Fruit fly (Drosophila melanogaster) whole organism, embryonic: ENCODE results near the gene trk.
A peak's percentile ranks its signal among the peaks of the same experiment; 100 is the strongest.

ENCODE experiments used
- BEAF-32 ChIP-seq: fragments of 200-800 bp; sonication (Bioruptor generic); optimal IDR thresholded peaks from 3 replicates; lab custom pipeline; 2017; ENCODE audit warnings: missing biosample characterization, missing genetic modification characterization, mild to moderate bottlenecking, moderate library complexity, missing genetic modification reagents
- Bteb2 ChIP-seq: fragments of 200-800 bp; sonication (Bioruptor generic); optimal IDR thresholded peaks from 2 replicates; lab custom pipeline; 2016; ENCODE audit warnings: missing biosample characterization, missing genetic modification characterization
- CG10267 ChIP-seq: fragments of 200-800 bp; sonication (Bioruptor generic); optimal IDR thresholded peaks from 2 replicates; lab custom pipeline; 2018; ENCODE audit warnings: missing biosample characterization, mild to moderate bottlenecking, missing genetic modification characterization, moderate library complexity
- CG10565 ChIP-seq: fragments of 200-800 bp; sonication (Bioruptor generic); optimal IDR thresholded peaks from 3 replicates; lab custom pipeline; 2016; ENCODE audit warnings: missing biosample characterization, mild to moderate bottlenecking, missing genetic modification characterization
- CG11085 ChIP-seq: fragments of 200-800 bp; sonication (Bioruptor generic); IDR thresholded peaks from 2 replicates; pipeline ENCODE4 v1.3.6; 2022; ENCODE audit warnings: missing biosample characterization, missing genetic modification characterization
- CG1233 ChIP-seq: fragments of 200-800 bp; sonication (Bioruptor generic); optimal IDR thresholded peaks from 4 replicates; lab custom pipeline; 2018; ENCODE audit warnings: missing biosample characterization, mild to moderate bottlenecking, missing genetic modification characterization
- CG14860 ChIP-seq: fragments of 200-800 bp; sonication (Bioruptor generic); IDR thresholded peaks from 3 replicates; pipeline ENCODE4 v1.3.6; 2022; ENCODE audit warnings: missing biosample characterization, missing genetic modification characterization; ENCODE audit not compliant: partially characterized antibody
- CG15073 ChIP-seq: fragments of 200-800 bp; sonication (Bioruptor generic); optimal IDR thresholded peaks from 2 replicates; lab custom pipeline; 2016; ENCODE audit warnings: missing biosample characterization, missing genetic modification characterization
- CG1603 ChIP-seq: fragments of 200-800 bp; sonication (Bioruptor generic); optimal IDR thresholded peaks from 2 replicates; lab custom pipeline; 2019; ENCODE audit warnings: missing biosample characterization, mild to moderate bottlenecking, missing genetic modification characterization, moderate library complexity
- CG17328 ChIP-seq: fragments of 200-800 bp; sonication (Bioruptor generic); IDR thresholded peaks from 2 replicates; pipeline ENCODE4 v1.3.6; 2022; ENCODE audit warnings: missing biosample characterization, missing genetic modification characterization
- CG17361 ChIP-seq: fragments of 200-800 bp; sonication (Bioruptor generic); IDR thresholded peaks from 3 replicates; pipeline ENCODE4 v1.3.6; 2022; ENCODE audit warnings: missing biosample characterization, missing genetic modification characterization
- CG2889 ChIP-seq: fragments of 200-800 bp; sonication (Bioruptor generic); IDR thresholded peaks from 3 replicates; pipeline ENCODE4 v1.3.6; 2022; ENCODE audit warnings: missing biosample characterization, missing genetic modification characterization
- CG30403 ChIP-seq: fragments of 200-800 bp; sonication (Bioruptor generic); optimal IDR thresholded peaks from 3 replicates; lab custom pipeline; 2016; ENCODE audit warnings: missing biosample characterization, missing genetic modification characterization
- CG3065 ChIP-seq: fragments of 200-800 bp; sonication (Bioruptor generic); optimal IDR thresholded peaks from 2 replicates; lab custom pipeline; 2016; ENCODE audit warnings: missing biosample characterization, missing genetic modification characterization
- CG4282 ChIP-seq: fragments of 200-800 bp; sonication (Bioruptor generic); optimal IDR thresholded peaks from 2 replicates; lab custom pipeline; 2016; ENCODE audit warnings: missing biosample characterization, missing genetic modification characterization
- CG4424 ChIP-seq: fragments of 200-800 bp; sonication (Bioruptor generic); optimal IDR thresholded peaks from 3 replicates; lab custom pipeline; 2016; ENCODE audit warnings: missing biosample characterization, missing genetic modification characterization
- CG4617 ChIP-seq: fragments of 200-800 bp; sonication (Bioruptor generic); optimal IDR thresholded peaks from 3 replicates; lab custom pipeline; 2016; ENCODE audit warnings: missing biosample characterization, missing genetic modification characterization, borderline replicate concordance
- CG5953 ChIP-seq: fragments of 200-800 bp; sonication (Bioruptor generic); IDR thresholded peaks from 2 replicates; pipeline ENCODE4 v1.3.6; 2022; ENCODE audit warnings: missing biosample characterization, missing genetic modification characterization
- CG6272 ChIP-seq: fragments of 200-800 bp; sonication (Bioruptor generic); IDR thresholded peaks from 2 replicates; pipeline ENCODE4 v1.3.6; 2022; ENCODE audit warnings: missing biosample characterization, missing genetic modification characterization
- CG6791 ChIP-seq: fragments of 200-800 bp; sonication (Bioruptor generic); IDR thresholded peaks from 3 replicates; pipeline ENCODE4 v1.3.6; 2022; ENCODE audit warnings: missing biosample characterization, missing genetic modification characterization; ENCODE audit not compliant: partially characterized antibody
- CG8359 ChIP-seq: fragments of 200-800 bp; sonication (Bioruptor generic); optimal IDR thresholded peaks from 2 replicates; lab custom pipeline; 2017; ENCODE audit warnings: missing biosample characterization, mild to moderate bottlenecking, missing genetic modification characterization, borderline replicate concordance
- CG8765 ChIP-seq: fragments of 200-800 bp; sonication (Bioruptor generic); IDR thresholded peaks from 2 replicates; pipeline ENCODE4 v1.3.6; 2022; ENCODE audit warnings: missing biosample characterization, missing genetic modification characterization
- CoRest ChIP-seq: fragments of 200-800 bp; sonication (Bioruptor generic); optimal IDR thresholded peaks from 3 replicates; lab custom pipeline; 2018; ENCODE audit warnings: missing biosample characterization, mild to moderate bottlenecking, missing genetic modification characterization, moderate library complexity
- D ChIP-seq, 2 experiments: fragments of 200-800 bp in 1 of 2; fragments of >200 bp in 1 of 2; sonication (Bioruptor generic) in 1 of 2; optimal IDR thresholded peaks; 2 replicates in 1 of 2; 3 replicates in 1 of 2; lab custom pipeline; 2017; ENCODE audit warnings: mild to moderate bottlenecking in 1 of 2, missing biosample characterization in 1 of 2, missing genetic modification characterization in 1 of 2, missing genetic modification reagents in 1 of 2
- D19B ChIP-seq: fragments of 200-800 bp; sonication (Bioruptor generic); optimal IDR thresholded peaks from 2 replicates; lab custom pipeline; 2017; ENCODE audit warnings: missing biosample characterization, mild to moderate bottlenecking, missing genetic modification characterization
- Dip2 ChIP-seq: fragments of 200-800 bp; sonication (Bioruptor generic); IDR thresholded peaks from 2 replicates; pipeline ENCODE4 v1.3.6; 2022; ENCODE audit warnings: missing biosample characterization, missing genetic modification characterization
- Drgx ChIP-seq: fragments of 200-800 bp; sonication (Bioruptor generic); IDR thresholded peaks from 2 replicates; pipeline ENCODE4 v1.3.6; 2022; ENCODE audit warnings: missing biosample characterization, missing genetic modification characterization
- Fer3 ChIP-seq: fragments of 200-800 bp; sonication (Bioruptor generic); optimal IDR thresholded peaks from 2 replicates; lab custom pipeline; 2018; ENCODE audit warnings: missing biosample characterization, mild to moderate bottlenecking, missing genetic modification characterization, moderate library complexity
- Kr ChIP-seq: fragments of 200-800 bp; sonication (Bioruptor generic); optimal IDR thresholded peaks from 2 replicates; lab custom pipeline; 2017; ENCODE audit warnings: missing biosample characterization, mild to moderate bottlenecking, missing genetic modification characterization
- NfI ChIP-seq: fragments of 200-800 bp; sonication (Bioruptor generic); optimal IDR thresholded peaks from 3 replicates; lab custom pipeline; 2018; ENCODE audit warnings: missing biosample characterization, mild to moderate bottlenecking, missing genetic modification characterization, moderate library complexity
- Side ChIP-seq: fragments of 200-800 bp; sonication (Bioruptor generic); optimal IDR thresholded peaks from 2 replicates; lab custom pipeline; 2016; ENCODE audit warnings: missing biosample characterization, missing genetic modification characterization
- Six4 ChIP-seq: fragments of 200-800 bp; sonication (Bioruptor generic); optimal IDR thresholded peaks from 2 replicates; lab custom pipeline; 2016; ENCODE audit warnings: missing biosample characterization, missing genetic modification characterization
- Sry-β ChIP-seq: fragments of 200-800 bp; sonication (Bioruptor generic); optimal IDR thresholded peaks from 2 replicates; lab custom pipeline; 2018; ENCODE audit warnings: missing biosample characterization, mild to moderate bottlenecking, missing genetic modification characterization, moderate library complexity
- Xrp1 ChIP-seq: fragments of 200-800 bp; sonication (Bioruptor generic); IDR thresholded peaks from 2 replicates; pipeline ENCODE4 v1.3.6; 2022; ENCODE audit warnings: missing biosample characterization, missing genetic modification characterization
- al ChIP-seq: fragments of 200-800 bp; sonication (Bioruptor generic); IDR thresholded peaks from 2 replicates; pipeline ENCODE4 v1.3.6; 2022; ENCODE audit warnings: missing biosample characterization, missing genetic modification characterization
- ci ChIP-seq: fragments of 200-800 bp; sonication (Bioruptor generic); IDR thresholded peaks from 3 replicates; pipeline ENCODE4 v1.3.6; 2022; ENCODE audit warnings: missing biosample characterization, missing genetic modification characterization
- croc ChIP-seq: fragments of 200-800 bp; sonication (Bioruptor generic); conservative IDR thresholded peaks from 3 replicates; pipeline ENCODE4 v1.3.6; 2022; ENCODE audit warnings: missing biosample characterization, missing genetic modification characterization
- crol ChIP-seq: fragments of 200-800 bp; sonication (Bioruptor generic); IDR thresholded peaks from 2 replicates; pipeline ENCODE4 v1.3.6; 2022; ENCODE audit warnings: missing biosample characterization, missing genetic modification characterization
- dan ChIP-seq: fragments of 200-800 bp; sonication (Bioruptor generic); IDR thresholded peaks from 2 replicates; pipeline ENCODE4 v1.3.6; 2022; ENCODE audit warnings: missing biosample characterization, missing genetic modification characterization
- gcm ChIP-seq: fragments of 200-800 bp; sonication (Bioruptor generic); optimal IDR thresholded peaks from 2 replicates; lab custom pipeline; 2019; ENCODE audit warnings: missing biosample characterization, mild to moderate bottlenecking, missing genetic modification characterization, moderate library complexity
- hkb ChIP-seq, 2 experiments: fragments of 200-800 bp in 1 of 2; fragments of >200 bp in 1 of 2; sonication (Bioruptor generic) in 1 of 2; IDR thresholded peaks in 1 of 2; optimal IDR thresholded peaks in 1 of 2; 2 replicates each; pipeline versions ENCODE4 v1.3.6 to Lab custom; 2017 to 2022; ENCODE audit warnings: missing biosample characterization in 1 of 2, missing genetic modification characterization in 1 of 2
- insv ChIP-seq, 2 experiments: fragments of 200-800 bp; sonication (Bioruptor generic); optimal IDR thresholded peaks; 3 replicates each; lab custom pipeline; 2016 to 2018; ENCODE audit warnings: missing biosample characterization in 2 of 2, missing genetic modification characterization in 2 of 2
- pnt ChIP-seq: fragments of 200-800 bp; sonication (Bioruptor generic); optimal IDR thresholded peaks from 3 replicates; lab custom pipeline; 2016; ENCODE audit warnings: missing biosample characterization, missing genetic modification characterization
- psq ChIP-seq: fragments of 200-800 bp; sonication (Bioruptor generic); optimal IDR thresholded peaks from 2 replicates; lab custom pipeline; 2017; ENCODE audit warnings: missing biosample characterization, missing genetic modification characterization
- sisA ChIP-seq: fragments of 200-800 bp; sonication (Bioruptor generic); IDR thresholded peaks from 2 replicates; pipeline ENCODE4 v1.3.6; 2022; ENCODE audit warnings: missing biosample characterization, missing genetic modification characterization
- tgo ChIP-seq: fragments of 200-800 bp; sonication (Bioruptor generic); IDR thresholded peaks from 3 replicates; pipeline ENCODE4 v1.3.6; 2022; ENCODE audit warnings: missing biosample characterization, missing genetic modification characterization
- unpg ChIP-seq: fragments of 200-800 bp; sonication (Bioruptor generic); optimal IDR thresholded peaks from 3 replicates; lab custom pipeline; 2018; ENCODE audit warnings: missing biosample characterization, mild to moderate bottlenecking, missing genetic modification characterization, moderate library complexity
- yki ChIP-seq: fragments of >200 bp; optimal IDR thresholded peaks from 3 replicates; lab custom pipeline; 2018
- zf30C ChIP-seq: fragments of 200-800 bp; sonication (Bioruptor generic); optimal IDR thresholded peaks from 3 replicates; lab custom pipeline; 2018; ENCODE audit warnings: missing biosample characterization, mild to moderate bottlenecking, missing genetic modification characterization

The trk gene

DNA sequence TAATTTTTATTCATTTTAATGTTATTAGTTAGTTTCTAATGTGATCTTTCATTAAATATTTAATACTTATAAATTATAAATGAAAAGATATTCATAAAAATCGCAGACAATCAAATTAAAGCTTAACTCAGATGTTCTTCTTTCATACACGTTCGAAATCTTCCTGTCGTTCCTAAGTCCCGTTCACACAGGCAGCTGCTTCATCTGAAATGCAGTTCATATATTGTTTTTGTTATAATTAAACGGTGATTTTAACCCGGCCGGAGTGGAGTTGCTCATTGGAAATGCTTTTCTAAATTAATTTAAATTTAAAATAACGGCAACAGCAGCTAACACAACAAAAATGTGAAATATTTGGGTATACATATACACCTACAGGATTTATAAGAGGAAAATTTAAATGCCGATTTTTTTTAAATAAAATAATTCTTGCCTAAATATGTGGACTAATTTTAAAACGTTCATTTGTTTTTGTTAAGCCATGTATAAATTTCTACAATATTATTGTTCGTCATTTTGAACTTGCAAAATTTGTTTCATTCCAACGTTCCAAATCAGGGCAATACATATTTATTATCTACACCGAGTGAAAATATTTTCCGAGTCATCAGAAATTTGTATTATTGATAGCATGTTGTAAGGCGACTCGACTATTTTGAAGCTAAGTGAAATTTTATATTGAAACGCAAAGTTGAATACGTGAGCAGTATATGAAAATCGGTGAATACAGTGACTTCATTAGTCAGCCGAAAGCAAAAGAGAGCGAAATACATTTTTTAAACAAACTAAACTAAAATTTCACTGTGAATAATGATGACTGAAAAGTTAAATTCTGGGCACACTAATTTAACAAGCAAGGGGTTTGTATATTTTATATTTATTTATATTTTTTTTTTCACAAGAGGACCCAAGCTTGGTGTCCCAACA, 33.1 kb downstream of the trk start, which contains the start of gene me31B (continued):
- TF ChIP-seq CG4282 (GFP tag; lab: Kevin White, UChicago) (no peak), ci (GFP tag; lab: Robert Waterston, UW) (no peak), NfI (GFP tag; lab: Kevin White, UChicago) (no peak), CG6272 (GFP tag; lab: Robert Waterston, UW) (no peak), unpg (no peak), BEAF-32 (GFP tag; lab: Kevin White, UChicago) (peak; percentile 27), Sry-β (GFP tag; lab: Kevin White, UChicago) (no peak), CG2889 (GFP tag; lab: Robert Waterston, UW) (no peak), Kr (GFP tag; lab: Kevin White, UChicago) (no peak), CG17361 (GFP tag; lab: Robert Waterston, UW) (peak; percentile 70; the same call in 1 of the 3 replicates), yki (lab: Kevin White, UChicago) (no peak), CG11085 (GFP tag; lab: Robert Waterston, UW) (no peak), crol (GFP tag; lab: Robert Waterston, UW) (no peak), CG30403 (GFP tag; lab: Kevin White, UChicago) (no peak), Dip2 (GFP tag; lab: Robert Waterston, UW) (no peak), D19B (no peak), psq (GFP tag; lab: Kevin White, UChicago) (no peak), dan (no peak), CG17328 (GFP tag; lab: Robert Waterston, UW) (no peak), croc (GFP tag; lab: Robert Waterston, UW) (no peak), CG10565 (GFP tag; lab: Kevin White, UChicago) (no peak), CG8765 (GFP tag; lab: Robert Waterston, UW) (no peak), CG4617 (GFP tag; lab: Kevin White, UChicago) (peak; percentile 73), CG10267 (tag; lab: Kevin White, UChicago) (no peak), hkb (optimal IDR thresholded peaks at IDR 0.05; lab: Kevin White, UChicago) (no peak), hkb (GFP tag; IDR thresholded peaks at IDR 0.05; lab: Robert Waterston, UW) (no peak), gcm (GFP tag; lab: Kevin White, UChicago) (no peak), CG14860 (GFP tag; lab: Robert Waterston, UW) (no peak), Side (GFP tag; lab: Kevin White, UChicago) (no peak), al (no peak), CG8359 (peak; percentile 3), Bteb2 (GFP tag; lab: Kevin White, UChicago) (no peak), CoRest (no peak), CG1603 (tag; lab: Kevin White, UChicago) (peak; percentile 99), Six4 (no peak), Drgx (GFP tag; lab: Robert Waterston, UW) (no peak), CG6791 (GFP tag; lab: Robert Waterston, UW) (no peak), Fer3 (tag; lab: Kevin White, UChicago) (no peak), zf30C (GFP tag; lab: Kevin White, UChicago) (no peak), Xrp1 (no peak), insv (GFP tag; optimal IDR thresholded peaks at IDR 0.05; lab: Kevin White, UChicago) (no peak), tgo (GFP tag; lab: Robert Waterston, UW) (no peak), CG15073 (GFP tag; lab: Kevin White, UChicago) (no peak), pnt (GFP tag; lab: Kevin White, UChicago) (no peak), CG3065 (no peak), D (optimal IDR thresholded peaks at IDR 0.05; lab: Kevin White, UChicago) (no peak), D (GFP tag; optimal IDR thresholded peaks at IDR 0.05; lab: Kevin White, UChicago) (no peak), CG1233 (GFP tag; lab: Kevin White, UChicago) (peak; percentile 17), CG5953 (GFP tag; lab: Robert Waterston, UW) (no peak), sisA (no peak), CG4424 (GFP tag; lab: Kevin White, UChicago) (no peak)
